Fruit fly (Drosophila melanogaster) whole organism, wandering third instar larva: ENCODE data around the gene Nubp2.

Experiments
- CG32264 ChIP-seq: fragments of 200-800 bp; sonication (Bioruptor generic); optimal IDR thresholded peaks from 2 replicates; lab custom pipeline; 2016; ENCODE audit warnings: missing biosample characterization, missing genetic modification characterization
- Hnf4 ChIP-seq: fragments of 200-800 bp; sonication (Bioruptor generic); optimal IDR thresholded peaks from 2 replicates; lab custom pipeline; 2016; ENCODE audit warnings: missing biosample characterization, mild to moderate bottlenecking, missing genetic modification characterization
- Mio ChIP-seq: sonication (Bioruptor generic); optimal IDR thresholded peaks from 2 replicates; lab custom pipeline; 2016; ENCODE audit warnings: missing biosample characterization, missing genetic modification characterization

dm6 chr3L:20517179-20517834 is 9.1 kb upstream of the Nubp2 start:
- peak; percentile 11 for TF ChIP-seq Hnf4 (GFP tag; lab: Kevin White, UChicago)
- no peak for TF ChIP-seq CG32264 (GFP tag; lab: Kevin White, UChicago)
- no peak for TF ChIP-seq Mio (GFP tag; lab: Kevin White, UChicago)
